Fruit fly (Drosophila melanogaster) whole organism, embryonic: ENCODE measurements around the gene CG42819.

ENCODE experiments used
- Asciz ChIP-seq: fragments of 200-800 bp; sonication (Bioruptor generic); optimal IDR thresholded peaks from 2 replicates; lab custom pipeline; 2017; ENCODE audit warnings: missing biosample characterization, mild to moderate bottlenecking, missing genetic modification characterization, missing genetic modification reagents
- C15 ChIP-seq: fragments of 200-800 bp; sonication (Bioruptor generic); IDR thresholded peaks from 3 replicates; pipeline ENCODE4 v1.3.6; 2022; ENCODE audit warnings: missing biosample characterization, missing genetic modification characterization
- CG10366 ChIP-seq: fragments of 200-800 bp; sonication (Bioruptor generic); IDR thresholded peaks from 2 replicates; pipeline ENCODE4 v1.3.6; 2022; ENCODE audit warnings: missing biosample characterization, missing genetic modification characterization
- CG10565 ChIP-seq: fragments of 200-800 bp; sonication (Bioruptor generic); optimal IDR thresholded peaks from 3 replicates; lab custom pipeline; 2016; ENCODE audit warnings: missing biosample characterization, mild to moderate bottlenecking, missing genetic modification characterization
- CG11456 ChIP-seq: fragments of 200-800 bp; sonication (Bioruptor generic); IDR thresholded peaks from 3 replicates; pipeline ENCODE4 v1.3.6; 2022; ENCODE audit warnings: missing biosample characterization, missing genetic modification characterization
- CG11504 ChIP-seq: fragments of 200-800 bp; sonication (Bioruptor generic); optimal IDR thresholded peaks from 3 replicates; lab custom pipeline; 2019; ENCODE audit warnings: missing biosample characterization, mild to moderate bottlenecking, missing genetic modification characterization, moderate library complexity
- CG12236 ChIP-seq: fragments of 200-800 bp; sonication (Bioruptor generic); optimal IDR thresholded peaks from 2 replicates; lab custom pipeline; 2016; ENCODE audit warnings: missing biosample characterization, missing genetic modification characterization
- CG13287 ChIP-seq: fragments of 200-800 bp; sonication (Bioruptor generic); IDR thresholded peaks from 2 replicates; pipeline ENCODE4 v1.3.6; 2022; ENCODE audit warnings: missing biosample characterization, missing genetic modification characterization; ENCODE audit not compliant: partially characterized antibody
- CG2199 ChIP-seq: fragments of 200-800 bp; sonication (Bioruptor generic); IDR thresholded peaks from 3 replicates; pipeline ENCODE4 v1.3.6; 2022; ENCODE audit warnings: missing biosample characterization, missing genetic modification characterization
- CG2875 ChIP-seq: fragments of 200-800 bp; sonication (Bioruptor generic); optimal IDR thresholded peaks from 2 replicates; lab custom pipeline; 2017; ENCODE audit warnings: missing biosample characterization, mild to moderate bottlenecking, missing genetic modification characterization, missing genetic modification reagents
- CG3847 ChIP-seq: fragments of 200-800 bp; sonication (Bioruptor generic); IDR thresholded peaks from 2 replicates; pipeline ENCODE4 v1.3.6; 2022; ENCODE audit warnings: missing biosample characterization, missing genetic modification characterization
- CG5245 ChIP-seq: fragments of 200-800 bp; sonication (Bioruptor generic); optimal IDR thresholded peaks from 3 replicates; lab custom pipeline; 2016; ENCODE audit warnings: missing biosample characterization, missing genetic modification characterization
- CG6254 ChIP-seq: fragments of 200-800 bp; sonication (Bioruptor generic); optimal IDR thresholded peaks from 3 replicates; lab custom pipeline; 2017; ENCODE audit warnings: mild to moderate bottlenecking, missing biosample characterization, missing genetic modification reagents, missing genetic modification characterization
- CoRest ChIP-seq: fragments of 200-800 bp; sonication (Bioruptor generic); optimal IDR thresholded peaks from 3 replicates; lab custom pipeline; 2018; ENCODE audit warnings: missing biosample characterization, mild to moderate bottlenecking, missing genetic modification characterization, moderate library complexity
- Eip74EF ChIP-seq, 2 experiments: fragments of 200-800 bp in 1 of 2; fragments of >200 bp in 1 of 2; sonication (Bioruptor generic) in 1 of 2; optimal IDR thresholded peaks; 2 replicates each; lab custom pipeline; 2017 to 2019; ENCODE audit warnings: missing biosample characterization in 2 of 2, missing genetic modification characterization in 2 of 2, mild to moderate bottlenecking in 1 of 2, moderate library complexity in 1 of 2
- Ets65A ChIP-seq: fragments of 200-800 bp; sonication (Bioruptor generic); peaks from one replicate; lab custom pipeline; 2016; ENCODE audit warnings: missing biosample characterization, missing genetic modification characterization
- Hr39 ChIP-seq: fragments of >200 bp; optimal IDR thresholded peaks from 2 replicates; lab custom pipeline; 2017
- Hr78 ChIP-seq, 2 experiments: fragments of 200-800 bp in 1 of 2; fragments of >200 bp in 1 of 2; sonication (Bioruptor generic) in 1 of 2; optimal IDR thresholded peaks; 2 replicates each; lab custom pipeline; 2017 to 2019; ENCODE audit warnings: missing biosample characterization in 2 of 2, missing genetic modification characterization in 2 of 2, mild to moderate bottlenecking in 1 of 2, moderate library complexity in 1 of 2
- Lhr ChIP-seq: fragments of 200-800 bp; sonication (Bioruptor generic); optimal IDR thresholded peaks from 3 replicates; lab custom pipeline; 2017; ENCODE audit warnings: mild to moderate bottlenecking, missing biosample characterization, missing genetic modification reagents, missing genetic modification characterization
- Mad ChIP-seq: fragments of 200-800 bp; sonication (Bioruptor generic); optimal IDR thresholded peaks from 2 replicates; lab custom pipeline; 2016; ENCODE audit warnings: missing biosample characterization, missing genetic modification characterization
- Mrtf ChIP-seq: fragments of 200-800 bp; sonication (Bioruptor generic); IDR thresholded peaks from 3 replicates; pipeline ENCODE4 v1.3.6; 2022; ENCODE audit warnings: missing biosample characterization, missing genetic modification characterization
- NC2α ChIP-seq: fragments of 200-800 bp; sonication (Bioruptor generic); optimal IDR thresholded peaks from 2 replicates; lab custom pipeline; 2016; ENCODE audit warnings: missing biosample characterization, missing genetic modification characterization
- Oaz ChIP-seq: fragments of 200-800 bp; sonication (Bioruptor generic); IDR thresholded peaks from 2 replicates; pipeline ENCODE4 v1.3.6; 2022; ENCODE audit warnings: missing biosample characterization, missing genetic modification characterization
- Oli ChIP-seq: fragments of 200-800 bp; sonication (Bioruptor generic); optimal IDR thresholded peaks from 2 replicates; lab custom pipeline; 2018; ENCODE audit warnings: missing biosample characterization, mild to moderate bottlenecking, missing genetic modification characterization, moderate library complexity
- az2 ChIP-seq: fragments of 200-800 bp; sonication (Bioruptor generic); optimal IDR thresholded peaks from 3 replicates; lab custom pipeline; 2016; ENCODE audit warnings: missing biosample characterization, missing genetic modification characterization
- btn ChIP-seq: fragments of 200-800 bp; sonication (Bioruptor generic); optimal IDR thresholded peaks from 2 replicates; lab custom pipeline; 2016; ENCODE audit warnings: missing biosample characterization, missing genetic modification characterization
- cato ChIP-seq: fragments of 200-800 bp; sonication (Bioruptor generic); optimal IDR thresholded peaks from 2 replicates; lab custom pipeline; 2016; ENCODE audit warnings: missing biosample characterization, missing genetic modification characterization, borderline replicate concordance
- cg ChIP-seq: fragments of 200-800 bp; sonication (Bioruptor generic); optimal IDR thresholded peaks from 3 replicates; lab custom pipeline; 2019; ENCODE audit warnings: missing biosample characterization, mild to moderate bottlenecking, missing genetic modification characterization, moderate library complexity
- chinmo ChIP-seq: fragments of 200-800 bp; sonication (Bioruptor generic); IDR thresholded peaks from 4 replicates; pipeline ENCODE4 v1.3.6; 2022; ENCODE audit warnings: missing biosample characterization, missing genetic modification characterization; ENCODE audit not compliant: partially characterized antibody
- chm ChIP-seq: fragments of 200-800 bp; sonication (Bioruptor generic); IDR thresholded peaks from 2 replicates; pipeline ENCODE4 v1.3.6; 2022; ENCODE audit warnings: missing biosample characterization, missing genetic modification characterization
- crol ChIP-seq: fragments of 200-800 bp; sonication (Bioruptor generic); IDR thresholded peaks from 2 replicates; pipeline ENCODE4 v1.3.6; 2022; ENCODE audit warnings: missing biosample characterization, missing genetic modification characterization
- dmrt99B ChIP-seq: fragments of 200-800 bp; sonication (Bioruptor generic); optimal IDR thresholded peaks from 2 replicates; lab custom pipeline; 2018; ENCODE audit warnings: missing biosample characterization, mild to moderate bottlenecking, missing genetic modification characterization, moderate library complexity
- gcm ChIP-seq: fragments of 200-800 bp; sonication (Bioruptor generic); optimal IDR thresholded peaks from 2 replicates; lab custom pipeline; 2019; ENCODE audit warnings: missing biosample characterization, mild to moderate bottlenecking, missing genetic modification characterization, moderate library complexity
- gem ChIP-seq: fragments of 200-800 bp; sonication (Bioruptor generic); optimal IDR thresholded peaks from 2 replicates; lab custom pipeline; 2019; ENCODE audit warnings: missing biosample characterization, mild to moderate bottlenecking, missing genetic modification characterization, moderate library complexity
- lilli ChIP-seq: fragments of 200-800 bp; sonication (Bioruptor generic); optimal IDR thresholded peaks from 3 replicates; lab custom pipeline; 2016; ENCODE audit warnings: missing biosample characterization, missing genetic modification characterization
- nerfin-2 ChIP-seq: fragments of 200-800 bp; sonication (Bioruptor generic); IDR thresholded peaks from 2 replicates; pipeline ENCODE4 v1.3.6; 2022; ENCODE audit warnings: missing biosample characterization, missing genetic modification characterization; ENCODE audit not compliant: partially characterized antibody
- nom ChIP-seq: fragments of 200-800 bp; sonication (Bioruptor generic); optimal IDR thresholded peaks from 2 replicates; lab custom pipeline; 2017; ENCODE audit warnings: missing biosample characterization, missing genetic modification characterization, mild to moderate bottlenecking, moderate library complexity, missing genetic modification reagents
- odd ChIP-seq: fragments of 200-800 bp; sonication (Bioruptor generic); optimal IDR thresholded peaks from 2 replicates; lab custom pipeline; 2017; ENCODE audit warnings: missing biosample characterization, mild to moderate bottlenecking, missing genetic modification characterization
- pan ChIP-seq, 4 experiments: fragments of >200 bp in 3 of 4; fragments of 200-800 bp in 1 of 4; sonication (Bioruptor generic) in 1 of 4; optimal IDR thresholded peaks in 3 of 4; IDR thresholded peaks in 1 of 4; 2 replicates each; pipeline versions ENCODE4 v1.3.6 to Lab custom; 2017 to 2022; ENCODE audit warnings: missing biosample characterization in 2 of 4, missing genetic modification characterization in 2 of 4, mixed read lengths in 1 of 4
- psq ChIP-seq: fragments of 200-800 bp; sonication (Bioruptor generic); optimal IDR thresholded peaks from 2 replicates; lab custom pipeline; 2017; ENCODE audit warnings: missing biosample characterization, missing genetic modification characterization
- sens ChIP-seq: fragments of 200-800 bp; sonication (Bioruptor generic); peaks from one replicate; lab custom pipeline; 2016; ENCODE audit warnings: missing biosample characterization, missing genetic modification characterization
- shn ChIP-seq: fragments of 200-800 bp; sonication (Bioruptor generic); optimal IDR thresholded peaks from 3 replicates; lab custom pipeline; 2016; ENCODE audit warnings: missing biosample characterization, missing genetic modification characterization
- sqz ChIP-seq: fragments of 200-800 bp; sonication (Bioruptor generic); optimal IDR thresholded peaks from 3 replicates; lab custom pipeline; 2018; ENCODE audit warnings: missing biosample characterization, mild to moderate bottlenecking, missing genetic modification characterization
- tgo ChIP-seq: fragments of 200-800 bp; sonication (Bioruptor generic); IDR thresholded peaks from 3 replicates; pipeline ENCODE4 v1.3.6; 2022; ENCODE audit warnings: missing biosample characterization, missing genetic modification characterization
- twi ChIP-seq: fragments of 200-800 bp; optimal IDR thresholded peaks from 2 replicates; lab custom pipeline; 2019; ENCODE audit warnings: missing biosample characterization, mild to moderate bottlenecking, missing genetic modification characterization, moderate library complexity
- unpg ChIP-seq: fragments of 200-800 bp; sonication (Bioruptor generic); optimal IDR thresholded peaks from 3 replicates; lab custom pipeline; 2018; ENCODE audit warnings: missing biosample characterization, mild to moderate bottlenecking, missing genetic modification characterization, moderate library complexity
- zf30C ChIP-seq: fragments of 200-800 bp; sonication (Bioruptor generic); optimal IDR thresholded peaks from 3 replicates; lab custom pipeline; 2018; ENCODE audit warnings: missing biosample characterization, mild to moderate bottlenecking, missing genetic modification characterization
- zfh1 ChIP-seq: fragments of 200-800 bp; sonication (Bioruptor generic); IDR thresholded peaks from 3 replicates; pipeline ENCODE4 v1.3.6; 2022; ENCODE audit warnings: missing biosample characterization, missing genetic modification characterization

The CG42819 gene

DNA sequence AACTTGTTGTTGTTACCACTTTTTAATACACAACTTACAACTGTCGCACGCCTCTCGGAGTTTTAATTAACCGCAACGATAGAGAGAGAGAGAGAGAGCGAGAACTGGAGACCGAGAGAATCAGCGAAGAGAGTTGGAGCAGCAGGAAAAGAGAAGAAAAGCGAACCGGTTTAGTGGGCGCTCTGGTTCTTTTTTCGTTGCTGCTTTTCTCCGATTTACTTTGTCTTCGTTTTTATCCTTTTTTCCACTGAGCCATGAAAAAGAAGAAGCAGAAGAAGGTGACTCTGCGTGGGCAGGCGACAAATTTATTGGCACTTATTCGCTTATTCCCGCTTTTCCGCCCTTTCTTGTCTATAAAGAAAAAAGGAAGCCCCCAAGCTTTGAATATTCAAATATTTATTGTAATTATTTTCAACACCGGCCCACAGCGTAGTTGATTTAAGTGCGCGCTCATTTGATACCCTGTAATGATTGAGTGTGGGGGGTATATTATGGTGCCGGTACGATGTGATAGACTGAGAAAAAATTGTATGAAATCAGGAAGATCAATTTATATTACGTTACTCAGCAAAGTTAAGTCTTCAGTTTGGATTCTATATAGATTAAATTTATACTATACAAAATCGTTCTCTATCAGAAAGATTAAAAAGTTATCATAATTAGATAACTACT is 31.3 kb upstream of the CG42819 start (continued):
- TF ChIP-seq az2 (peak; percentile 5), Hr39 (no peak), cato (no peak), sens (peak; percentile 77), Ets65A (no peak), CG2875 (GFP tag; lab: Kevin White, UChicago) (no peak), lilli (GFP tag; lab: Kevin White, UChicago) (no peak), CG5245 (GFP tag; lab: Kevin White, UChicago) (no peak), CG11456 (GFP tag; lab: Robert Waterston, UW) (no peak), dmrt99B (no peak), Oaz (no peak), CG13287 (no peak), chinmo (no peak), CG11504 (peak; percentile 34), nom (GFP tag; lab: Kevin White, UChicago) (peak; percentile 92), chm (GFP tag; lab: Robert Waterston, UW) (peak; percentile 31; the same call in 1 of the 2 replicates), CG10366 (no peak), zfh1 (GFP tag; lab: Robert Waterston, UW) (no peak), gem (tag; lab: Kevin White, UChicago) (peak; percentile 45), CG10565 (GFP tag; lab: Kevin White, UChicago) (no peak), pan (optimal IDR thresholded peaks at IDR 0.05; lab: Kevin White, UChicago) (no peak), pan (GFP tag; optimal IDR thresholded peaks at IDR 0.05 in 1 of 2, IDR thresholded peaks at IDR 0.05 in 1 of 2) (no peak), tgo (GFP tag; lab: Robert Waterston, UW) (no peak)

DNA sequence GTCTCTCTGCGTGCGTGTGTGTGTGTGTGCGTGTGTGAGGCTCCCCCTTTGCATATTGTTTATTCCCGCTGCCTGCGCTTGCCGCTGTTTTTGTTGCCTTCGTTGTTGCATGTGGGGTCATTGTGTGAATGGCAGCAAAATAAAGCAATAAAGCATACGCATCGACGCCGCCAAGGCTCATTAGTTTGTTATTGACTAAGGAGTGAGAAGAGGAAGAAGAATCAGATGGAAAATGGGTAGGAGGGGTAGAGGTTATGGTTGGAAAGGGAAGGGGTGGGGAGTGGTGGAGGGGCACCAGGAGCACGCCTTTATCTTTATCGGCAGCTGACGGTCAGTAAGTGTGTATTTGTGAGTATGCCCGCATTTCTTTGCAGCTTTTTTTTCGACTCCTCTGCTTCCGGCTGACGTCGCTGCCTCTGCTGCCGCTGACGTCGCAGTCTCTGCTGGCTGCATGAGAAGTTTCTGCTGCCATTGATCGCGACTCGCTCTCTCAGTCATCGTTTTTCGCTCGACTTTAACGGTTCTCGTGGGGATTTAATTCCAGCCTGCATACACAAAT is 30.3 kb upstream of the CG42819 start:
- TF ChIP-seq twi: peak; percentile 49
- TF ChIP-seq Mad (GFP tag; lab: Kevin White, UChicago): no peak
- peak; percentile 36 for TF ChIP-seq odd (GFP tag; lab: Kevin White, UChicago)
- TF ChIP-seq CG13287: no peak
- TF ChIP-seq Hr78 (GFP tag; optimal IDR thresholded peaks at IDR 0.05; lab: Kevin White, UChicago): peak in 1 of 2 experiments; percentile 79
- no peak for TF ChIP-seq psq
- no peak for TF ChIP-seq CG2199 (GFP tag; lab: Robert Waterston, UW)
- TF ChIP-seq gcm: peak; percentile 84
- TF ChIP-seq sqz (GFP tag; lab: Kevin White, UChicago): peak; percentile 53
- no peak for TF ChIP-seq btn (GFP tag; lab: Kevin White, UChicago)
- TF ChIP-seq C15 (GFP tag; lab: Robert Waterston, UW): no peak
- TF ChIP-seq shn (GFP tag; lab: Kevin White, UChicago): no peak
- no peak for TF ChIP-seq Lhr
- no peak for TF ChIP-seq Eip74EF (GFP tag; optimal IDR thresholded peaks at IDR 0.05; lab: Kevin White, UChicago)
- 0 out of 2 replicates have a peak, but pooled peaks have one; percentile 39 for TF ChIP-seq nerfin-2 (GFP tag; lab: Robert Waterston, UW)
- TF ChIP-seq zf30C (GFP tag; lab: Kevin White, UChicago): no peak
- no peak for TF ChIP-seq CG10366
- no peak for TF ChIP-seq Asciz (GFP tag; lab: Kevin White, UChicago)
- TF ChIP-seq crol (GFP tag; lab: Robert Waterston, UW): peak; percentile 81
- no peak for TF ChIP-seq NC2α
- no peak for TF ChIP-seq CG3847 (GFP tag; lab: Robert Waterston, UW)
- 0 out of 3 replicates have a peak, but pooled peaks have one; percentile 17 for TF ChIP-seq Mrtf (GFP tag; lab: Robert Waterston, UW)
- peak; percentile 22 for TF ChIP-seq sens
- 0 out of 4 replicates have a peak, but pooled peaks have one; percentile 47 for TF ChIP-seq chinmo
- TF ChIP-seq unpg (GFP tag; lab: Kevin White, UChicago): no peak
- TF ChIP-seq CG12236 (GFP tag; lab: Kevin White, UChicago): no peak
- TF ChIP-seq Oli (tag; lab: Kevin White, UChicago): no peak
- no peak for TF ChIP-seq CG6254 (GFP tag; lab: Kevin White, UChicago)
- peak; percentile 68 for TF ChIP-seq cg (GFP tag; lab: Kevin White, UChicago)
- no peak for TF ChIP-seq CoRest (tag; lab: Kevin White, UChicago)
